Fruit fly (Drosophila melanogaster) whole organism, embryonic: ENCODE measurements around the gene Socs36E.

ENCODE experiments used
- Ada2b ChIP-seq: fragments of 200-800 bp; sonication (Bioruptor generic); IDR thresholded peaks from 2 replicates; pipeline ENCODE4 v1.3.6; 2022; ENCODE audit warnings: missing biosample characterization, missing genetic modification characterization
- Blimp-1 ChIP-seq: fragments of 200-800 bp; sonication (Bioruptor generic); optimal IDR thresholded peaks from 3 replicates; lab custom pipeline; 2018; ENCODE audit warnings: missing biosample characterization, missing genetic modification characterization, mild to moderate bottlenecking, moderate library complexity, missing genetic modification reagents
- CG10565 ChIP-seq: fragments of 200-800 bp; sonication (Bioruptor generic); optimal IDR thresholded peaks from 3 replicates; lab custom pipeline; 2016; ENCODE audit warnings: missing biosample characterization, mild to moderate bottlenecking, missing genetic modification characterization
- CG10959 ChIP-seq: fragments of 200-800 bp; sonication (Bioruptor generic); IDR thresholded peaks from 2 replicates; pipeline ENCODE4 v1.3.6; 2022; ENCODE audit warnings: missing biosample characterization, missing genetic modification characterization
- CG11085 ChIP-seq: fragments of 200-800 bp; sonication (Bioruptor generic); IDR thresholded peaks from 2 replicates; pipeline ENCODE4 v1.3.6; 2022; ENCODE audit warnings: missing biosample characterization, missing genetic modification characterization
- CG11695 ChIP-seq: fragments of 200-800 bp; sonication (Bioruptor generic); IDR thresholded peaks from 3 replicates; pipeline ENCODE4 v1.3.6; 2022; ENCODE audit warnings: missing biosample characterization, missing genetic modification characterization
- CG1233 ChIP-seq: fragments of 200-800 bp; sonication (Bioruptor generic); optimal IDR thresholded peaks from 4 replicates; lab custom pipeline; 2018; ENCODE audit warnings: missing biosample characterization, mild to moderate bottlenecking, missing genetic modification characterization
- CG12391 ChIP-seq: fragments of 200-800 bp; sonication (Bioruptor generic); optimal IDR thresholded peaks from 3 replicates; lab custom pipeline; 2018; ENCODE audit warnings: missing biosample characterization, mild to moderate bottlenecking, missing genetic modification characterization, moderate library complexity
- CG13624 ChIP-seq: fragments of 200-800 bp; sonication (Bioruptor generic); optimal IDR thresholded peaks from 2 replicates; lab custom pipeline; 2016; ENCODE audit warnings: missing biosample characterization, missing genetic modification characterization
- CG14441 ChIP-seq: fragments of 200-800 bp; sonication (Bioruptor generic); IDR thresholded peaks from 2 replicates; pipeline ENCODE4 v1.3.6; 2022; ENCODE audit warnings: missing biosample characterization, missing genetic modification characterization
- CG14965 ChIP-seq: fragments of 200-800 bp; sonication (Bioruptor generic); optimal IDR thresholded peaks from 2 replicates; lab custom pipeline; 2016; ENCODE audit warnings: missing biosample characterization, missing genetic modification characterization, borderline replicate concordance
- CG15269 ChIP-seq: fragments of 200-800 bp; sonication (Bioruptor generic); optimal IDR thresholded peaks from 2 replicates; lab custom pipeline; 2018; ENCODE audit warnings: missing biosample characterization, mild to moderate bottlenecking, missing genetic modification characterization, moderate library complexity
- CG15514 ChIP-seq: fragments of 200-800 bp; sonication (Bioruptor generic); optimal IDR thresholded peaks from 3 replicates; lab custom pipeline; 2017; ENCODE audit warnings: missing biosample characterization, missing genetic modification characterization, mild to moderate bottlenecking, moderate library complexity, missing genetic modification reagents
- CG17612 ChIP-seq: fragments of 200-800 bp; sonication (Bioruptor generic); IDR thresholded peaks from 2 replicates; pipeline ENCODE4 v1.3.6; 2022; ENCODE audit warnings: missing biosample characterization, missing genetic modification characterization
- CG18599 ChIP-seq: fragments of 200-800 bp; sonication (Bioruptor generic); optimal IDR thresholded peaks from 3 replicates; lab custom pipeline; 2017; ENCODE audit warnings: missing biosample characterization, missing genetic modification characterization, mild to moderate bottlenecking, moderate library complexity, missing genetic modification reagents
- CG18764 ChIP-seq: fragments of 200-800 bp; sonication (Bioruptor generic); optimal IDR thresholded peaks from 3 replicates; lab custom pipeline; 2016; ENCODE audit warnings: missing biosample characterization, missing genetic modification characterization
- CG2116 ChIP-seq: fragments of 200-800 bp; sonication (Bioruptor generic); optimal IDR thresholded peaks from 3 replicates; lab custom pipeline; 2018; ENCODE audit warnings: missing biosample characterization, mild to moderate bottlenecking, missing genetic modification characterization
- CG4404 ChIP-seq: fragments of 200-800 bp; sonication (Bioruptor generic); IDR thresholded peaks from 2 replicates; pipeline ENCODE4 v1.3.6; 2022; ENCODE audit warnings: missing biosample characterization, missing genetic modification characterization
- CG4730 ChIP-seq: fragments of 200-800 bp; sonication (Bioruptor generic); IDR thresholded peaks from 2 replicates; pipeline ENCODE4 v1.3.6; 2022; ENCODE audit warnings: missing biosample characterization, missing genetic modification characterization
- CG5953 ChIP-seq: fragments of 200-800 bp; sonication (Bioruptor generic); IDR thresholded peaks from 2 replicates; pipeline ENCODE4 v1.3.6; 2022; ENCODE audit warnings: missing biosample characterization, missing genetic modification characterization
- CG6175 ChIP-seq: fragments of 200-800 bp; sonication (Bioruptor generic); IDR thresholded peaks from 3 replicates; pipeline ENCODE4 v1.3.6; 2022; ENCODE audit warnings: missing biosample characterization, missing genetic modification characterization
- CG6689 ChIP-seq: fragments of 200-800 bp; sonication (Bioruptor generic); IDR thresholded peaks from 2 replicates; pipeline ENCODE4 v1.3.6; 2022; ENCODE audit warnings: missing biosample characterization, missing genetic modification characterization
- CG7839 ChIP-seq: fragments of 200-800 bp; sonication (Bioruptor generic); optimal IDR thresholded peaks from 3 replicates; lab custom pipeline; 2018; ENCODE audit warnings: missing biosample characterization, mild to moderate bottlenecking, missing genetic modification characterization, moderate library complexity
- CG7963 ChIP-seq: fragments of 200-800 bp; sonication (Bioruptor generic); IDR thresholded peaks from 3 replicates; pipeline ENCODE4 v1.3.6; 2022; ENCODE audit warnings: missing biosample characterization, missing genetic modification characterization; ENCODE audit not compliant: partially characterized antibody
- Camta ChIP-seq: fragments of 200-800 bp; sonication (Bioruptor generic); optimal IDR thresholded peaks from 2 replicates; lab custom pipeline; 2016; ENCODE audit warnings: missing biosample characterization, missing genetic modification characterization
- D19A ChIP-seq: fragments of 200-800 bp; optimal IDR thresholded peaks from 3 replicates; lab custom pipeline; 2019; ENCODE audit warnings: missing biosample characterization, mild to moderate bottlenecking, missing genetic modification characterization, moderate library complexity
- Dad ChIP-seq: fragments of 200-800 bp; sonication (Bioruptor generic); optimal IDR thresholded peaks from 3 replicates; lab custom pipeline; 2016; ENCODE audit warnings: missing biosample characterization, missing genetic modification characterization
- Dp ChIP-seq: fragments of 200-800 bp; sonication (Bioruptor generic); optimal IDR thresholded peaks from 2 replicates; lab custom pipeline; 2018; ENCODE audit warnings: missing biosample characterization, mild to moderate bottlenecking, missing genetic modification characterization, moderate library complexity
- Fer3 ChIP-seq: fragments of 200-800 bp; sonication (Bioruptor generic); optimal IDR thresholded peaks from 2 replicates; lab custom pipeline; 2018; ENCODE audit warnings: missing biosample characterization, mild to moderate bottlenecking, missing genetic modification characterization, moderate library complexity
- Med ChIP-seq: fragments of 200-800 bp; sonication (Bioruptor generic); peaks from one replicate; lab custom pipeline; 2016; ENCODE audit warnings: missing biosample characterization, missing genetic modification characterization, mild to moderate bottlenecking, inconsistent platforms, moderate library complexity
- Ptx1 ChIP-seq: fragments of 200-800 bp; sonication (Bioruptor generic); IDR thresholded peaks from 2 replicates; pipeline ENCODE4 v1.3.6; 2022; ENCODE audit warnings: missing biosample characterization, missing genetic modification characterization
- Side ChIP-seq: fragments of 200-800 bp; sonication (Bioruptor generic); optimal IDR thresholded peaks from 2 replicates; lab custom pipeline; 2016; ENCODE audit warnings: missing biosample characterization, missing genetic modification characterization
- Ssrp ChIP-seq: fragments of 200-800 bp; sonication (Bioruptor generic); optimal IDR thresholded peaks from 2 replicates; lab custom pipeline; 2018; ENCODE audit warnings: missing biosample characterization, mild to moderate bottlenecking, missing genetic modification characterization, moderate library complexity
- Taf1 ChIP-seq: fragments of 200-800 bp; sonication (Bioruptor generic); IDR thresholded peaks from 2 replicates; pipeline ENCODE4 v1.3.6; 2022; ENCODE audit warnings: missing biosample characterization, missing genetic modification characterization
- Tbp ChIP-seq: fragments of >200 bp; optimal IDR thresholded peaks from 2 replicates; lab custom pipeline; 2018; ENCODE audit warnings: missing biosample characterization, missing genetic modification characterization
- al ChIP-seq: fragments of 200-800 bp; sonication (Bioruptor generic); IDR thresholded peaks from 2 replicates; pipeline ENCODE4 v1.3.6; 2022; ENCODE audit warnings: missing biosample characterization, missing genetic modification characterization
- ara ChIP-seq: fragments of 200-800 bp; sonication (Bioruptor generic); IDR thresholded peaks from 2 replicates; pipeline ENCODE4 v1.3.6; 2022; ENCODE audit warnings: missing biosample characterization, missing genetic modification characterization
- bbx ChIP-seq: fragments of 200-800 bp; sonication (Bioruptor generic); IDR thresholded peaks from 2 replicates; pipeline ENCODE4 v1.3.6; 2022; ENCODE audit warnings: missing biosample characterization, missing genetic modification characterization; ENCODE audit not compliant: partially characterized antibody
- gt ChIP-seq: fragments of 200-800 bp; sonication (Bioruptor generic); IDR thresholded peaks from 2 replicates; pipeline ENCODE4 v1.3.6; 2022; ENCODE audit warnings: missing biosample characterization, missing genetic modification characterization
- lab ChIP-seq: fragments of 200-800 bp; sonication (Bioruptor generic); optimal IDR thresholded peaks from 3 replicates; lab custom pipeline; 2017; ENCODE audit warnings: missing biosample characterization, missing genetic modification characterization, mild to moderate bottlenecking, moderate library complexity, missing genetic modification reagents
- mam ChIP-seq: fragments of 200-800 bp; sonication (Bioruptor generic); optimal IDR thresholded peaks from 3 replicates; lab custom pipeline; 2016; ENCODE audit warnings: missing biosample characterization, missing genetic modification characterization
- rib ChIP-seq: fragments of 200-800 bp; sonication (Bioruptor generic); IDR thresholded peaks from 2 replicates; pipeline ENCODE4 v1.3.6; 2022; ENCODE audit warnings: missing biosample characterization, missing genetic modification characterization
- ro ChIP-seq: fragments of 200-800 bp; sonication (Bioruptor generic); IDR thresholded peaks from 2 replicates; pipeline ENCODE4 v1.3.6; 2022; ENCODE audit warnings: missing biosample characterization, missing genetic modification characterization
- sisA ChIP-seq: fragments of 200-800 bp; sonication (Bioruptor generic); IDR thresholded peaks from 2 replicates; pipeline ENCODE4 v1.3.6; 2022; ENCODE audit warnings: missing biosample characterization, missing genetic modification characterization
- sna ChIP-seq: fragments of 200-800 bp; sonication (Bioruptor generic); IDR thresholded peaks from 2 replicates; pipeline ENCODE4 v1.3.6; 2022; ENCODE audit warnings: missing biosample characterization, missing genetic modification characterization; ENCODE audit not compliant: partially characterized antibody
- sob ChIP-seq: fragments of 200-800 bp; sonication (Bioruptor generic); IDR thresholded peaks from 2 replicates; pipeline ENCODE4 v1.3.6; 2022; ENCODE audit warnings: missing biosample characterization, missing genetic modification characterization
- tap ChIP-seq: fragments of 200-800 bp; optimal IDR thresholded peaks from 3 replicates; lab custom pipeline; 2019; ENCODE audit warnings: missing biosample characterization, mild to moderate bottlenecking, missing genetic modification characterization, moderate library complexity
- trh ChIP-seq: fragments of 200-800 bp; sonication (Bioruptor generic); optimal IDR thresholded peaks from 2 replicates; lab custom pipeline; 2016; ENCODE audit warnings: missing biosample characterization, missing genetic modification characterization
- ttk ChIP-seq: fragments of 200-800 bp; sonication (Bioruptor generic); IDR thresholded peaks from 2 replicates; pipeline ENCODE4 v2.1.2; 2022; ENCODE audit warnings: missing biosample characterization, missing genetic modification characterization
- tx ChIP-seq: fragments of 200-800 bp; sonication (Bioruptor generic); optimal IDR thresholded peaks from 2 replicates; lab custom pipeline; 2016; ENCODE audit warnings: missing biosample characterization, missing genetic modification characterization

Socs36E gene

dm6 chr2L:18121367-18122230, 30.6 kb downstream of the Socs36E start (continued):
- TF ChIP-seq D19A (tag; lab: Kevin White, UChicago): no peak
- TF ChIP-seq Side (GFP tag; lab: Kevin White, UChicago): peak; percentile 29
- no peak for TF ChIP-seq CG17612
- peak; percentile 14 for TF ChIP-seq tap
- TF ChIP-seq sob (GFP tag; lab: Robert Waterston, UW): 0 out of 2 replicates have a peak, but pooled peaks have one; percentile 37
- no peak for TF ChIP-seq CG5953 (GFP tag; lab: Robert Waterston, UW)
- TF ChIP-seq Camta: peak; percentile 28
- no peak for TF ChIP-seq Ssrp
- TF ChIP-seq CG15269 (tag; lab: Kevin White, UChicago): peak; percentile 42
- TF ChIP-seq tx: peak; percentile 26
- TF ChIP-seq ara (GFP tag; lab: Robert Waterston, UW): no peak
- no peak for TF ChIP-seq CG10959
- TF ChIP-seq Ptx1 (GFP tag; lab: Robert Waterston, UW): peak; percentile 59
- peak; percentile 51 for TF ChIP-seq mam (GFP tag; lab: Kevin White, UChicago)
- peak; percentile 58 for TF ChIP-seq Blimp-1 (GFP tag; lab: Kevin White, UChicago)
- TF ChIP-seq CG11085: 0 out of 2 replicates have a peak, but pooled peaks have one; percentile 28
- no peak for TF ChIP-seq al (GFP tag; lab: Robert Waterston, UW)
- peak; percentile 16 for TF ChIP-seq Dad (GFP tag; lab: Kevin White, UChicago)
- TF ChIP-seq CG2116 (GFP tag; lab: Kevin White, UChicago): no peak
- TF ChIP-seq CG4404: no peak
- TF ChIP-seq CG14441 (GFP tag; lab: Robert Waterston, UW): 0 out of 2 replicates have a peak, but pooled peaks have one; percentile 39
- no peak for TF ChIP-seq CG7963 (GFP tag; lab: Robert Waterston, UW)
- peak; percentile 22 for TF ChIP-seq CG1233 (GFP tag; lab: Kevin White, UChicago)
- TF ChIP-seq CG11695 (GFP tag; lab: Robert Waterston, UW): peak; percentile 59; the same call in 1 of the 3 replicates
- no peak for TF ChIP-seq Ada2b (GFP tag; lab: Robert Waterston, UW)
- peak; percentile 38; the same call in 1 of the 2 replicates for TF ChIP-seq sisA
- TF ChIP-seq ro (GFP tag; lab: Robert Waterston, UW): no peak
- peak; percentile 41 for TF ChIP-seq CG6689 (GFP tag; lab: Robert Waterston, UW)
- TF ChIP-seq ttk (GFP tag; lab: Robert Waterston, UW): peak; percentile 48; the same call in 1 of the 2 replicates
- TF ChIP-seq CG14965 (GFP tag; lab: Kevin White, UChicago): no peak
- TF ChIP-seq Dp: no peak
- TF ChIP-seq Tbp (GFP tag; lab: Kevin White, UChicago): no peak
- TF ChIP-seq, all 482 proteins: peak for 191

dm6 chr2L:18119643-18120042, 32.6 kb downstream of the Socs36E start, which contains the start of gene CG5758:
TSS of gene CG5758 (plus strand) at chr2L:18119995.
- TF ChIP-seq CG18599 (GFP tag; lab: Kevin White, UChicago) (peak; percentile 58), CG15514 (peak; percentile 51), CG4730 (GFP tag; lab: Robert Waterston, UW) (no peak), rib (GFP tag; lab: Robert Waterston, UW) (no peak; the same call in 1 of the 2 replicates), CG13624 (GFP tag; lab: Kevin White, UChicago) (peak; percentile 13), CG2116 (GFP tag; lab: Kevin White, UChicago) (no peak), Med (GFP tag; lab: Kevin White, UChicago) (peak; percentile 91), lab (GFP tag; lab: Kevin White, UChicago) (peak; percentile 54), CG7839 (tag; lab: Kevin White, UChicago) (peak; percentile 42), Fer3 (tag; lab: Kevin White, UChicago) (peak; percentile 12), CG6175 (GFP tag; lab: Robert Waterston, UW) (no peak), trh (GFP tag; lab: Kevin White, UChicago) (no peak), CG12391 (tag; lab: Kevin White, UChicago) (no peak), CG10565 (GFP tag; lab: Kevin White, UChicago) (no peak), Taf1 (GFP tag; lab: Robert Waterston, UW) (no peak), gt (no peak), CG7963 (GFP tag; lab: Robert Waterston, UW) (no peak), bbx (no peak), sna (GFP tag; lab: Robert Waterston, UW) (no peak), CG1233 (GFP tag; lab: Kevin White, UChicago) (no peak), CG18764 (no peak)
